Fruit fly (Drosophila melanogaster) whole organism, embryonic: Measurements from ENCODE around the gene stwl.

ENCODE experiments used
- CG11696 ChIP-seq: fragments of 200-800 bp; sonication (Bioruptor generic); IDR thresholded peaks from 2 replicates; pipeline ENCODE4 v1.3.6; 2022; ENCODE audit warnings: missing biosample characterization, missing genetic modification characterization
- CG12391 ChIP-seq: fragments of 200-800 bp; sonication (Bioruptor generic); optimal IDR thresholded peaks from 3 replicates; lab custom pipeline; 2018; ENCODE audit warnings: missing biosample characterization, mild to moderate bottlenecking, missing genetic modification characterization, moderate library complexity
- CG3726 ChIP-seq: fragments of 200-800 bp; sonication (Bioruptor generic); IDR thresholded peaks from 3 replicates; pipeline ENCODE4, ENCODE4 v1.3.6; 2022; ENCODE audit warnings: missing biosample characterization, missing genetic modification characterization
- CG8765 ChIP-seq: fragments of 200-800 bp; sonication (Bioruptor generic); IDR thresholded peaks from 2 replicates; pipeline ENCODE4 v1.3.6; 2022; ENCODE audit warnings: missing biosample characterization, missing genetic modification characterization
- CG9215 ChIP-seq: fragments of 200-800 bp; sonication (Bioruptor generic); IDR thresholded peaks from 2 replicates; pipeline ENCODE4 v1.3.6; 2022; ENCODE audit warnings: missing biosample characterization, missing genetic modification characterization
- Dbx ChIP-seq: fragments of 200-800 bp; sonication (Bioruptor generic); IDR thresholded peaks from 3 replicates; pipeline ENCODE4 v1.3.6; 2022; ENCODE audit warnings: missing biosample characterization, missing genetic modification characterization
- NC2α ChIP-seq: fragments of 200-800 bp; sonication (Bioruptor generic); optimal IDR thresholded peaks from 2 replicates; lab custom pipeline; 2016; ENCODE audit warnings: missing biosample characterization, missing genetic modification characterization
- Side ChIP-seq: fragments of 200-800 bp; sonication (Bioruptor generic); optimal IDR thresholded peaks from 2 replicates; lab custom pipeline; 2016; ENCODE audit warnings: missing biosample characterization, missing genetic modification characterization
- fru ChIP-seq: fragments of >200 bp; optimal IDR thresholded peaks from 2 replicates; lab custom pipeline; 2017
- gcm ChIP-seq: fragments of 200-800 bp; sonication (Bioruptor generic); optimal IDR thresholded peaks from 2 replicates; lab custom pipeline; 2019; ENCODE audit warnings: missing biosample characterization, mild to moderate bottlenecking, missing genetic modification characterization, moderate library complexity

dm6 chr3L:14358899-14359298 lies 50.8 kb downstream of the stwl start:
- TF ChIP-seq CG12391 (no peak), Dbx (GFP tag; lab: Robert Waterston, UW) (no peak), fru (no peak), CG9215 (GFP tag; lab: Robert Waterston, UW) (no peak), NC2α (GFP tag; lab: Kevin White, UChicago) (no peak), CG3726 (GFP tag; lab: Robert Waterston, UW) (no peak), CG8765 (GFP tag; lab: Robert Waterston, UW) (no peak), Side (GFP tag; lab: Kevin White, UChicago) (no peak), gcm (GFP tag; lab: Kevin White, UChicago) (no peak), CG11696 (GFP tag; lab: Robert Waterston, UW) (no peak)
